Worm (Caenorhabditis elegans) whole organism, L1 larva: ENCODE measurements around the gene T14B4.3.

Experiments used
- C16A3.4 ChIP-seq: fragments of 150-350 bp; optimal IDR thresholded peaks from 2 replicates; lab custom pipeline; 2014; ENCODE audit warnings: missing biosample characterization, missing genetic modification characterization
- C34B4.2 ChIP-seq: sonication (generic microtip); optimal IDR thresholded peaks from 2 replicates; lab custom pipeline; 2017; ENCODE audit warnings: mild to moderate bottlenecking, missing genetic modification characterization, missing compliant biosample characterization
- aha-1 ChIP-seq: fragments of 150-350 bp; optimal IDR thresholded peaks from 2 replicates; lab custom pipeline; 2014; ENCODE audit warnings: missing biosample characterization, missing genetic modification characterization
- aly-2 ChIP-seq: fragments of 150-350 bp; optimal IDR thresholded peaks from 2 replicates; lab custom pipeline; 2014; ENCODE audit warnings: missing biosample characterization, missing genetic modification characterization
- ama-1 ChIP-seq: fragments of 150-350 bp; optimal IDR thresholded peaks from 2 replicates; lab custom pipeline; 2014
- blmp-1 ChIP-seq: fragments of 150-350 bp; optimal IDR thresholded peaks from 2 replicates; lab custom pipeline; 2014; ENCODE audit warnings: missing biosample characterization, missing genetic modification characterization
- ceh-8 ChIP-seq: fragments of 200-800 bp; sonication (Bioruptor generic); optimal IDR thresholded peaks from 2 replicates; lab custom pipeline; 2018; ENCODE audit warnings: mild to moderate bottlenecking, missing genetic modification characterization, moderate library complexity, missing compliant biosample characterization
- ceh-82 ChIP-seq, 3 experiments: fragments of 150-350 bp in 1 of 3; sonication (generic microtip) in 2 of 3; optimal IDR thresholded peaks; 2 replicates each; lab custom pipeline; 2014 to 2017; ENCODE audit warnings: missing biosample characterization in 3 of 3, missing genetic modification characterization in 3 of 3
- ceh-90 ChIP-seq: sonication (generic microtip); optimal IDR thresholded peaks from 2 replicates; lab custom pipeline; 2016; ENCODE audit warnings: missing genetic modification characterization, missing compliant biosample characterization
- dpl-1 ChIP-seq, 3 experiments: fragments of 150-350 bp in 2 of 3; sonication (generic microtip) in 1 of 3; optimal IDR thresholded peaks; 2 replicates each; lab custom pipeline; 2014 to 2017; ENCODE audit warnings: missing biosample characterization in 3 of 3, missing genetic modification characterization in 3 of 3, missing genetic modification reagents in 3 of 3
- dsc-1 ChIP-seq: sonication (generic microtip); optimal IDR thresholded peaks from 2 replicates; lab custom pipeline; 2016; ENCODE audit warnings: mild to moderate bottlenecking, missing genetic modification characterization, missing compliant biosample characterization
- efl-1 ChIP-seq, 4 experiments: fragments of 150-350 bp; optimal IDR thresholded peaks in 3 of 4; peaks in 1 of 4; 1 replicate in 1 of 4; 2 replicates in 3 of 4; lab custom pipeline; 2014; ENCODE audit warnings: missing biosample characterization in 2 of 4, missing genetic modification characterization in 2 of 4, missing genetic modification reagents in 2 of 4
- efl-3 ChIP-seq: fragments of 200-800 bp; sonication (Bioruptor generic); optimal IDR thresholded peaks from 2 replicates; lab custom pipeline; 2018; ENCODE audit warnings: mild to moderate bottlenecking, missing genetic modification characterization, missing compliant biosample characterization
- elt-2 ChIP-seq: sonication (generic microtip); optimal IDR thresholded peaks from 2 replicates; lab custom pipeline; 2016; ENCODE audit warnings: missing genetic modification characterization, mild to moderate bottlenecking, inconsistent platforms, missing compliant biosample characterization, missing genetic modification reagents
- ets-5 ChIP-seq: fragments of 200-800 bp; sonication (Bioruptor generic); IDR thresholded peaks from 2 replicates; pipeline ENCODE4 v1.3.6; 2022; ENCODE audit warnings: missing genetic modification characterization, missing compliant biosample characterization
- fkh-4 ChIP-seq: sonication (generic microtip); optimal IDR thresholded peaks from 2 replicates; lab custom pipeline; 2016; ENCODE audit warnings: missing compliant biosample characterization, missing genetic modification characterization, borderline replicate concordance
- fkh-8 ChIP-seq: sonication (generic microtip); optimal IDR thresholded peaks from 2 replicates; lab custom pipeline; 2016; ENCODE audit warnings: mild to moderate bottlenecking, missing genetic modification characterization, missing compliant biosample characterization
- fos-1 ChIP-seq: fragments of 150-350 bp; optimal IDR thresholded peaks from 2 replicates; lab custom pipeline; 2014; ENCODE audit warnings: missing biosample characterization, missing genetic modification characterization
- grh-1 ChIP-seq: fragments of 200-800 bp; sonication (Bioruptor generic); IDR thresholded peaks from 2 replicates; pipeline ENCODE4 v1.3.6; 2022; ENCODE audit warnings: missing genetic modification reagents, missing genetic modification characterization, missing compliant biosample characterization
- hlh-4 ChIP-seq: sonication (generic microtip); optimal IDR thresholded peaks from 2 replicates; lab custom pipeline; 2016; ENCODE audit warnings: mild to moderate bottlenecking, missing genetic modification characterization, missing compliant biosample characterization
- hpl-2 ChIP-seq: fragments of 150-350 bp; optimal IDR thresholded peaks from 2 replicates; lab custom pipeline; 2014; ENCODE audit warnings: missing biosample characterization, missing genetic modification reagents, missing genetic modification characterization
- isw-1 ChIP-seq: fragments of 200-800 bp; sonication (Bioruptor generic); IDR thresholded peaks from 2 replicates; pipeline ENCODE4 v1.3.6; 2022; ENCODE audit warnings: missing genetic modification characterization, missing compliant biosample characterization
- lin-13 ChIP-seq: fragments of 150-350 bp; optimal IDR thresholded peaks from 2 replicates; lab custom pipeline; 2014; ENCODE audit warnings: missing biosample characterization, missing genetic modification reagents, missing genetic modification characterization
- lin-14 ChIP-seq: fragments of 200-800 bp; sonication (Bioruptor generic); optimal IDR thresholded peaks from 2 replicates; lab custom pipeline; 2018; ENCODE audit warnings: mild to moderate bottlenecking, missing genetic modification characterization, moderate library complexity, missing compliant biosample characterization
- lin-15B ChIP-seq: fragments of 150-350 bp; sonication (generic microtip); optimal IDR thresholded peaks from 3 replicates; lab custom pipeline; 2014; ENCODE audit warnings: missing biosample characterization, missing genetic modification characterization
- lin-35 ChIP-seq, 2 experiments: fragments of 150-350 bp; optimal IDR thresholded peaks; 2 replicates each; lab custom pipeline; 2014; ENCODE audit warnings: missing biosample characterization in 2 of 2, missing genetic modification characterization in 2 of 2, missing genetic modification reagents in 2 of 2
- lir-3 ChIP-seq: sonication (generic microtip); optimal IDR thresholded peaks from 2 replicates; lab custom pipeline; 2016; ENCODE audit warnings: mild to moderate bottlenecking, missing genetic modification characterization, moderate library complexity, missing compliant biosample characterization; ENCODE audit not compliant: poor library complexity
- mdl-1 ChIP-seq, 2 experiments: fragments of 150-350 bp; optimal IDR thresholded peaks; 2 replicates each; lab custom pipeline; 2014 to 2017; ENCODE audit warnings: missing biosample characterization in 2 of 2, missing genetic modification characterization in 2 of 2, inconsistent platforms in 1 of 2
- nhr-19 ChIP-seq: fragments of 200-800 bp; sonication (Bioruptor generic); conservative IDR thresholded peaks from 2 replicates; pipeline ENCODE4 v1.3.6; 2022; ENCODE audit warnings: missing genetic modification characterization, missing compliant biosample characterization
- nhr-20 ChIP-seq: sonication (generic microtip); optimal IDR thresholded peaks from 2 replicates; lab custom pipeline; 2016; ENCODE audit warnings: mild to moderate bottlenecking, missing genetic modification characterization, missing compliant biosample characterization
- nhr-71 ChIP-seq: sonication (generic microtip); optimal IDR thresholded peaks from 2 replicates; lab custom pipeline; 2016; ENCODE audit warnings: mild to moderate bottlenecking, missing genetic modification characterization, moderate library complexity, missing compliant biosample characterization
- nhr-76 ChIP-seq: sonication (generic microtip); optimal IDR thresholded peaks from 2 replicates; lab custom pipeline; 2017; ENCODE audit warnings: missing biosample characterization, missing genetic modification characterization
- nhr-77 ChIP-seq: fragments of 150-350 bp; optimal IDR thresholded peaks from 2 replicates; lab custom pipeline; 2014; ENCODE audit warnings: missing biosample characterization, missing genetic modification characterization
- nhr-90 ChIP-seq: sonication (generic microtip); optimal IDR thresholded peaks from 2 replicates; lab custom pipeline; 2016; ENCODE audit warnings: mild to moderate bottlenecking, missing genetic modification characterization, missing compliant biosample characterization; ENCODE audit not compliant: poor library complexity
- pax-3 ChIP-seq: fragments of 200-800 bp; sonication (Bioruptor generic); optimal IDR thresholded peaks from 2 replicates; lab custom pipeline; 2018; ENCODE audit warnings: mild to moderate bottlenecking, missing genetic modification characterization, moderate library complexity, missing compliant biosample characterization
- pqm-1 ChIP-seq: sonication (generic microtip); optimal IDR thresholded peaks from 3 replicates; lab custom pipeline; 2017; ENCODE audit warnings: missing biosample characterization, missing genetic modification characterization
- snu-23 ChIP-seq: sonication (generic microtip); optimal IDR thresholded peaks from 2 replicates; lab custom pipeline; 2016; ENCODE audit warnings: missing genetic modification characterization, missing compliant biosample characterization
- sup-37 ChIP-seq: fragments of 200-800 bp; sonication (Bioruptor generic); optimal IDR thresholded peaks from 2 replicates; lab custom pipeline; 2018; ENCODE audit warnings: mild to moderate bottlenecking, missing genetic modification characterization, missing compliant biosample characterization
- swsn-7 ChIP-seq: sonication (generic microtip); optimal IDR thresholded peaks from 2 replicates; lab custom pipeline; 2016; ENCODE audit warnings: missing genetic modification characterization, missing compliant biosample characterization
- tbx-2 ChIP-seq: sonication (generic microtip); optimal IDR thresholded peaks from 2 replicates; lab custom pipeline; 2016; ENCODE audit warnings: missing genetic modification characterization, missing compliant biosample characterization
- tlp-1 ChIP-seq: fragments of 150-350 bp; optimal IDR thresholded peaks from 2 replicates; lab custom pipeline; 2014; ENCODE audit warnings: missing biosample characterization, missing genetic modification characterization
- unc-130 ChIP-seq: fragments of 150-350 bp; optimal IDR thresholded peaks from 2 replicates; lab custom pipeline; 2017; ENCODE audit warnings: missing biosample characterization, missing genetic modification characterization, inconsistent platforms
- unc-86 ChIP-seq: sonication (generic microtip); optimal IDR thresholded peaks from 2 replicates; lab custom pipeline; 2016; ENCODE audit warnings: missing genetic modification characterization, missing compliant biosample characterization
- xbp-1 ChIP-seq: sonication (generic microtip); optimal IDR thresholded peaks from 2 replicates; lab custom pipeline; 2016; ENCODE audit warnings: missing genetic modification characterization, missing compliant biosample characterization
- zip-4 ChIP-seq: fragments of 200-800 bp; sonication (Bioruptor generic); optimal IDR thresholded peaks from 2 replicates; lab custom pipeline; 2018; ENCODE audit warnings: mild to moderate bottlenecking, missing genetic modification characterization, moderate library complexity, missing compliant biosample characterization
- ztf-11 ChIP-seq, 2 experiments: sonication (generic microtip); optimal IDR thresholded peaks; 2 replicates each; lab custom pipeline; 2016 to 2017; ENCODE audit warnings: missing genetic modification characterization in 2 of 2, missing biosample characterization in 1 of 2, missing compliant biosample characterization in 1 of 2

Gene T14B4.3

DNA sequence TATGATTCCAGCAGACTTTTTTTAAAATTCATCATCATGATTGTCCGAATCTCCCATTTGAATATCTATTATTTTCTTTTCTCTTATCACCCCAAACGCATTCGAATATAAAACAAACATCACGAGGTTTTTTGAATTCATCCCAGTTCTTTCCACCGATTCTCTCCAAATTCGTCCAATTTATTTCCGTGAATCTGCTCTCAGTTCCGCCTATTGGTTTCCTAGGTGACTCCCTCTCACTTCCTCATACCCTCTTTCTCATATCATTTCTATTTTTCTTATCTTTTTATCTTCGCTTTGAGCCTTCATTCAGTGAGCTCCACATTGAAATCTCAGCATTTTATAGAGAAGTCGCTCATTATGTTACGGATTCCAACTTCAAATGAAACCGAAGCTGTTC, 44.4 kb downstream of the T14B4.3 start, which contains the start of gene T13C2.7:
T13C2.7 (plus strand) TSS at position 301 of the 400 bp plus-strand sequence.
- no peak for TF ChIP-seq fos-1
- no peak for TF ChIP-seq nhr-77 (tag; lab: Kevin White, UChicago)
- no peak for TF ChIP-seq lin-13 (GFP tag; lab: Kevin White, UChicago)
- no peak for TF ChIP-seq hpl-2 (GFP tag; lab: Kevin White, UChicago)
- no peak for TF ChIP-seq nhr-20 (tag; lab: Kevin White, UChicago)
- no peak for TF ChIP-seq ztf-11 (tag; optimal IDR thresholded peaks at IDR 0.05; lab: Kevin White, UChicago)
- no peak for TF ChIP-seq xbp-1 (tag; lab: Kevin White, UChicago)
- no peak for TF ChIP-seq mdl-1 (tag; optimal IDR thresholded peaks at IDR 0.05; lab: Kevin White, UChicago)
- TF ChIP-seq fkh-8 (tag; lab: Kevin White, UChicago): peak; percentile 76
- no peak for TF ChIP-seq efl-1 (optimal IDR thresholded peaks at IDR 0.05; lab: Kevin White, UChicago)
- peak in 1 of 2 experiments; percentile 24 for TF ChIP-seq efl-1 (GFP tag; optimal IDR thresholded peaks at IDR 0.05 in 1 of 2; lab: Kevin White, UChicago)
- TF ChIP-seq sup-37 (GFP tag; lab: Kevin White, UChicago): no peak
- TF ChIP-seq tbx-2 (tag; lab: Kevin White, UChicago): no peak
- TF ChIP-seq C34B4.2 (tag; lab: Kevin White, UChicago): no peak
- no peak for TF ChIP-seq ceh-90 (tag; lab: Kevin White, UChicago)
- no peak for TF ChIP-seq lir-3
- no peak for TF ChIP-seq nhr-76 (tag; lab: Kevin White, UChicago)
- no peak for TF ChIP-seq dsc-1 (tag; lab: Kevin White, UChicago)
- TF ChIP-seq grh-1 (GFP tag; lab: Robert Waterston, UW): no peak
- TF ChIP-seq pax-3: no peak
- TF ChIP-seq C16A3.4 (tag; lab: Kevin White, UChicago): no peak
- TF ChIP-seq zip-4 (GFP tag; lab: Kevin White, UChicago): no peak
- TF ChIP-seq ama-1 (lab: Kevin White, UChicago): no peak
- TF ChIP-seq nhr-71 (tag; lab: Kevin White, UChicago): peak; percentile 14
- no peak for TF ChIP-seq lin-14
- no peak for TF ChIP-seq aly-2 (tag; lab: Kevin White, UChicago)
- no peak for TF ChIP-seq tlp-1
- TF ChIP-seq swsn-7 (tag; lab: Kevin White, UChicago): no peak

DNA sequence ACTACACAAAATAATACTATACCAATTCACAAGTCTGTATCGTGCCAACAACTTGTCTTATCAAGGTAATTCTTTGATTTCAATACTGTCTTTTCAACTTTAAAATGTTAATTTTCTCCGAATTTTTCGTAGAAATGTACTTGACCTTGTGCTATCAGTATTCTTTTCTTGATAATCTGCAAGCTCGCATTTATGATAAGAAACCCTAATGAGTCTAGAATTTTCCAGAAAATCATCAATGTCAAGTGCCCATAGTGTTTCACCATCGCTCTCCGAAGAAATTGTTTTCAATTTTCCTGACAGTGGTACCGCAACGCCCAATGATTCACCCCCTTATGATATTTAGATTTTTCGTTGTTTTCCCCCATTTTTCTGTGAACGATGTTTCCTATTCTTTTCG, 46.5 kb downstream of the T14B4.3 start:
- TF ChIP-seq elt-2 (tag; lab: Kevin White, UChicago): peak; percentile 81
- TF ChIP-seq pqm-1 (tag; lab: Kevin White, UChicago): peak; percentile 64
- TF ChIP-seq nhr-19 (GFP tag; lab: Robert Waterston, UW): no peak

DNA sequence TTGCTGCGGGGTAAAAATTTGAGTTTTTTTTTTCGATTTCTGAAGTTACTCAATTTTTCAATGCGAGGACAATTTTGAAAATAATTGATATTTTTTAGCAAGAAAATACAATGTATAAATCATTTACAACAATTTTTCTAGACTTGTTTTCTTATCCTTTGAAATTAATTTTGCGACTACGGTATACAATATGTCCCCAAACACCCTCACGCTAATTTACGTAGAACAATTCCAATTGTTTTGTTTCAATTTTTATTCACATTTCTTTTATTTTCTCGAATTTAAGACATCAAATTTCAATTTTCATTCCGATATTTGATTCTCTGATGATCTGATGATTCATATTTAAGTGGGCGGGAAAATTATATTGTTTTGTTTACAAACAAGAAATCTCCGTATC, 47.2 kb downstream of the T14B4.3 start:
- no peak for TF ChIP-seq efl-3 (GFP tag; lab: Kevin White, UChicago)
- TF ChIP-seq unc-86 (tag; lab: Kevin White, UChicago): no peak

DNA sequence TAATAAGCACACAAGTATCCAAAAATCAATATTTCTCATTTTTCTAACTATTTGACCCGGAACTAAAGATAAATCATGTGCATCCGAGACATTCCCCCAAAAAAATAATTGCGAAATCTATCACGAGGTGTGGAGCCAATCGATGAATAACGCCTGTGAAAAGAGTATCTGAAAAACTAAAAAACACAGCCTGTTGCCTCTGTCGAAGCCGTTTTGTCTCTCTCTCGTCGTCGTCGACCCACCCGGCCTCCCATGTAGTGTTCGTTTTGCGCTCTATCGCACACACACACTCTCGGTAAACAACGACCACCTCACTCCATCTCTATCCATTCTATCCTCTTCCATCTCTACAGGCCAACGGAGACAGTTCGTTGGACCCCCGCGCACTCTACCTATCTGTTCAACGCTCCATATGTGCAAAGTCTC, 48.0 kb downstream of the T14B4.3 start:
- TF ChIP-seq dpl-1 (GFP tag; optimal IDR thresholded peaks at IDR 0.05; lab: Kevin White, UChicago): peak; percentile 1 to 44 (median 30)
- TF ChIP-seq blmp-1 (tag; lab: Kevin White, UChicago): no peak
- peak in 1 of 3 experiments; percentile 61 for TF ChIP-seq ceh-82 (tag; optimal IDR thresholded peaks at IDR 0.05; lab: Kevin White, UChicago)
- peak; percentile 15 for TF ChIP-seq tbx-2 (tag; lab: Kevin White, UChicago)
- no peak for TF ChIP-seq ceh-8 (GFP tag; lab: Kevin White, UChicago)
- TF ChIP-seq isw-1 (GFP tag; lab: Robert Waterston, UW): peak; percentile 52
- no peak for TF ChIP-seq hlh-4 (tag; lab: Kevin White, UChicago)
- peak; percentile 93 for TF ChIP-seq zip-4 (GFP tag; lab: Kevin White, UChicago)
- TF ChIP-seq lin-35 (GFP tag; optimal IDR thresholded peaks at IDR 0.05; lab: Kevin White, UChicago): peak; percentile 32 to 60
- TF ChIP-seq snu-23 (GFP tag; lab: Kevin White, UChicago): peak; percentile 58
- no peak for TF ChIP-seq ets-5 (GFP tag; lab: Robert Waterston, UW)
- TF ChIP-seq aly-2 (tag; lab: Kevin White, UChicago): no peak
- no peak for TF ChIP-seq aha-1
- no peak for TF ChIP-seq grh-1 (GFP tag; lab: Robert Waterston, UW)
- TF ChIP-seq unc-130 (tag; lab: Kevin White, UChicago): peak; percentile 81
- TF ChIP-seq nhr-90 (tag; lab: Kevin White, UChicago): no peak
- TF ChIP-seq fkh-4 (tag; lab: Kevin White, UChicago): no peak
- peak; percentile 75 for TF ChIP-seq nhr-71 (tag; lab: Kevin White, UChicago)
- TF ChIP-seq lin-14: peak; percentile 87
- no peak for TF ChIP-seq nhr-77 (tag; lab: Kevin White, UChicago)
- TF ChIP-seq lin-15B (tag; lab: Kevin White, UChicago): peak; percentile 48
- no peak for TF ChIP-seq efl-3 (GFP tag; lab: Kevin White, UChicago)
- TF ChIP-seq fos-1: no peak
